Fruit fly (Drosophila melanogaster) whole organism, embryonic: ENCODE data around the gene CG17625.

Source experiments
- Atf6 ChIP-seq: fragments of 200-800 bp; sonication (Bioruptor generic); IDR thresholded peaks from 2 replicates; pipeline ENCODE4 v1.3.6; 2022; ENCODE audit warnings: missing biosample characterization, missing genetic modification characterization
- Bteb2 ChIP-seq: fragments of 200-800 bp; sonication (Bioruptor generic); optimal IDR thresholded peaks from 2 replicates; lab custom pipeline; 2016; ENCODE audit warnings: missing biosample characterization, missing genetic modification characterization
- CG10274 ChIP-seq: fragments of 200-800 bp; sonication (Bioruptor generic); optimal IDR thresholded peaks from 3 replicates; lab custom pipeline; 2017; ENCODE audit warnings: missing biosample characterization, mild to moderate bottlenecking, missing genetic modification characterization
- CG11247 ChIP-seq: fragments of 200-800 bp; sonication (Bioruptor generic); IDR thresholded peaks from 2 replicates; pipeline ENCODE4 v1.3.6; 2022; ENCODE audit warnings: missing biosample characterization, missing genetic modification characterization
- CG11695 ChIP-seq: fragments of 200-800 bp; sonication (Bioruptor generic); IDR thresholded peaks from 3 replicates; pipeline ENCODE4 v1.3.6; 2022; ENCODE audit warnings: missing biosample characterization, missing genetic modification characterization
- CG13296 ChIP-seq: fragments of 200-800 bp; sonication (Bioruptor generic); optimal IDR thresholded peaks from 3 replicates; lab custom pipeline; 2018; ENCODE audit warnings: missing biosample characterization, mild to moderate bottlenecking, missing genetic modification characterization
- CG13424 ChIP-seq: fragments of 200-800 bp; sonication (Bioruptor generic); optimal IDR thresholded peaks from 2 replicates; lab custom pipeline; 2019; ENCODE audit warnings: missing biosample characterization, mild to moderate bottlenecking, missing genetic modification characterization, moderate library complexity
- CG13894 ChIP-seq: fragments of 200-800 bp; sonication (Bioruptor generic); optimal IDR thresholded peaks from 3 replicates; lab custom pipeline; 2018; ENCODE audit warnings: missing biosample characterization, mild to moderate bottlenecking, missing genetic modification characterization, moderate library complexity
- CG14667 ChIP-seq: fragments of 200-800 bp; sonication (Bioruptor generic); IDR thresholded peaks from 2 replicates; pipeline ENCODE4 v1.3.6; 2022; ENCODE audit warnings: missing biosample characterization, missing genetic modification characterization
- CG16863 ChIP-seq: fragments of 200-800 bp; sonication (Bioruptor generic); optimal IDR thresholded peaks from 3 replicates; lab custom pipeline; 2016; ENCODE audit warnings: missing biosample characterization, missing genetic modification characterization
- CG17186 ChIP-seq: fragments of 200-800 bp; sonication (Bioruptor generic); optimal IDR thresholded peaks from 3 replicates; lab custom pipeline; 2017; ENCODE audit warnings: missing biosample characterization, missing genetic modification reagents, missing genetic modification characterization
- CG2116 ChIP-seq: fragments of 200-800 bp; sonication (Bioruptor generic); optimal IDR thresholded peaks from 3 replicates; lab custom pipeline; 2018; ENCODE audit warnings: missing biosample characterization, mild to moderate bottlenecking, missing genetic modification characterization
- CG30403 ChIP-seq: fragments of 200-800 bp; sonication (Bioruptor generic); optimal IDR thresholded peaks from 3 replicates; lab custom pipeline; 2016; ENCODE audit warnings: missing biosample characterization, missing genetic modification characterization
- CG30431 ChIP-seq: fragments of 200-800 bp; sonication (Bioruptor generic); optimal IDR thresholded peaks from 2 replicates; lab custom pipeline; 2017; ENCODE audit warnings: missing biosample characterization, missing genetic modification characterization
- CG31441 ChIP-seq: fragments of 200-800 bp; sonication (Bioruptor generic); IDR thresholded peaks from 2 replicates; pipeline ENCODE4 v1.3.6; 2022; ENCODE audit warnings: missing biosample characterization, missing genetic modification characterization
- CG32767 ChIP-seq: fragments of 200-800 bp; sonication (Bioruptor generic); IDR thresholded peaks from 2 replicates; pipeline ENCODE4 v1.3.6; 2022; ENCODE audit warnings: missing biosample characterization, missing genetic modification characterization
- CG32772 ChIP-seq: fragments of 200-800 bp; sonication (Bioruptor generic); IDR thresholded peaks from 2 replicates; pipeline ENCODE4 v1.3.6; 2022; ENCODE audit warnings: missing biosample characterization, missing genetic modification characterization
- CG33213 ChIP-seq: fragments of 200-800 bp; sonication (Bioruptor generic); optimal IDR thresholded peaks from 3 replicates; lab custom pipeline; 2016; ENCODE audit warnings: missing biosample characterization, missing genetic modification characterization
- CG3838 ChIP-seq: fragments of 200-800 bp; sonication (Bioruptor generic); optimal IDR thresholded peaks from 3 replicates; lab custom pipeline; 2016; ENCODE audit warnings: missing biosample characterization, missing genetic modification characterization
- CG8765 ChIP-seq: fragments of 200-800 bp; sonication (Bioruptor generic); IDR thresholded peaks from 2 replicates; pipeline ENCODE4 v1.3.6; 2022; ENCODE audit warnings: missing biosample characterization, missing genetic modification characterization
- CG8924 ChIP-seq: fragments of 200-800 bp; optimal IDR thresholded peaks from 3 replicates; lab custom pipeline; 2019; ENCODE audit warnings: missing biosample characterization, mild to moderate bottlenecking, missing genetic modification characterization, moderate library complexity
- Dek ChIP-seq: fragments of 200-800 bp; sonication (Bioruptor generic); optimal IDR thresholded peaks from 3 replicates; lab custom pipeline; 2019; ENCODE audit warnings: missing biosample characterization, mild to moderate bottlenecking, missing genetic modification characterization, moderate library complexity
- Doc2 ChIP-seq: fragments of 200-800 bp; sonication (Bioruptor generic); IDR thresholded peaks from 2 replicates; pipeline ENCODE4 v1.3.6; 2022; ENCODE audit warnings: missing biosample characterization, missing genetic modification characterization
- Eip74EF ChIP-seq, 2 experiments: fragments of 200-800 bp in 1 of 2; fragments of >200 bp in 1 of 2; sonication (Bioruptor generic) in 1 of 2; optimal IDR thresholded peaks; 2 replicates each; lab custom pipeline; 2017 to 2019; ENCODE audit warnings: missing biosample characterization in 2 of 2, missing genetic modification characterization in 2 of 2, mild to moderate bottlenecking in 1 of 2, moderate library complexity in 1 of 2
- Ets97D ChIP-seq: fragments of 200-800 bp; sonication (Bioruptor generic); optimal IDR thresholded peaks from 3 replicates; lab custom pipeline; 2016; ENCODE audit warnings: missing biosample characterization, missing genetic modification characterization
- Gug ChIP-seq: fragments of 200-800 bp; sonication (Bioruptor generic); IDR thresholded peaks from 4 replicates; pipeline ENCODE4 v1.3.6; 2022; ENCODE audit warnings: missing biosample characterization, missing genetic modification characterization
- Hey ChIP-seq: fragments of 200-800 bp; sonication (Bioruptor generic); optimal IDR thresholded peaks from 3 replicates; lab custom pipeline; 2018; ENCODE audit warnings: missing biosample characterization, mild to moderate bottlenecking, missing genetic modification characterization
- HmgD ChIP-seq: fragments of 200-800 bp; sonication (Bioruptor generic); optimal IDR thresholded peaks from 3 replicates; lab custom pipeline; 2016; ENCODE audit warnings: missing biosample characterization, missing genetic modification characterization
- Hr3 ChIP-seq: fragments of 200-800 bp; sonication (Bioruptor generic); optimal IDR thresholded peaks from 3 replicates; lab custom pipeline; 2016; ENCODE audit warnings: missing biosample characterization, missing genetic modification characterization
- Hsf ChIP-seq: fragments of 200-800 bp; sonication (Bioruptor generic); optimal IDR thresholded peaks from 3 replicates; lab custom pipeline; 2016; ENCODE audit warnings: missing biosample characterization, missing genetic modification characterization
- Neu2 ChIP-seq: fragments of 200-800 bp; sonication (Bioruptor generic); optimal IDR thresholded peaks from 3 replicates; lab custom pipeline; 2016; ENCODE audit warnings: missing biosample characterization, missing genetic modification characterization, borderline replicate concordance
- Oaz ChIP-seq: fragments of 200-800 bp; sonication (Bioruptor generic); IDR thresholded peaks from 2 replicates; pipeline ENCODE4 v1.3.6; 2022; ENCODE audit warnings: missing biosample characterization, missing genetic modification characterization
- Poxn ChIP-seq: fragments of 200-800 bp; sonication (Bioruptor generic); IDR thresholded peaks from 2 replicates; pipeline ENCODE4 v1.3.6; 2022; ENCODE audit warnings: missing biosample characterization, missing genetic modification characterization
- Ptx1 ChIP-seq: fragments of 200-800 bp; sonication (Bioruptor generic); IDR thresholded peaks from 2 replicates; pipeline ENCODE4 v1.3.6; 2022; ENCODE audit warnings: missing biosample characterization, missing genetic modification characterization
- Sox100B ChIP-seq: fragments of 200-800 bp; sonication (Bioruptor generic); optimal IDR thresholded peaks from 3 replicates; lab custom pipeline; 2018; ENCODE audit warnings: missing biosample characterization, mild to moderate bottlenecking, missing genetic modification characterization
- cg ChIP-seq: fragments of 200-800 bp; sonication (Bioruptor generic); optimal IDR thresholded peaks from 3 replicates; lab custom pipeline; 2019; ENCODE audit warnings: missing biosample characterization, mild to moderate bottlenecking, missing genetic modification characterization, moderate library complexity
- chinmo ChIP-seq: fragments of 200-800 bp; sonication (Bioruptor generic); IDR thresholded peaks from 4 replicates; pipeline ENCODE4 v1.3.6; 2022; ENCODE audit warnings: missing biosample characterization, missing genetic modification characterization; ENCODE audit not compliant: partially characterized antibody
- chn ChIP-seq: fragments of 200-800 bp; sonication (Bioruptor generic); optimal IDR thresholded peaks from 2 replicates; lab custom pipeline; 2016; ENCODE audit warnings: missing biosample characterization, missing genetic modification characterization
- ci ChIP-seq: fragments of 200-800 bp; sonication (Bioruptor generic); IDR thresholded peaks from 3 replicates; pipeline ENCODE4 v1.3.6; 2022; ENCODE audit warnings: missing biosample characterization, missing genetic modification characterization
- croc ChIP-seq: fragments of 200-800 bp; sonication (Bioruptor generic); conservative IDR thresholded peaks from 3 replicates; pipeline ENCODE4 v1.3.6; 2022; ENCODE audit warnings: missing biosample characterization, missing genetic modification characterization
- da ChIP-seq: fragments of 200-800 bp; sonication (Bioruptor generic); optimal IDR thresholded peaks from 2 replicates; lab custom pipeline; 2016; ENCODE audit warnings: missing biosample characterization, missing genetic modification characterization
- dpn ChIP-seq, 2 experiments: fragments of 200-800 bp; sonication (Bioruptor generic); optimal IDR thresholded peaks; 3 replicates each; lab custom pipeline; 2016; ENCODE audit warnings: missing biosample characterization in 2 of 2, missing genetic modification characterization in 2 of 2
- ftz-f1 ChIP-seq: fragments of 200-800 bp; sonication (Bioruptor generic); optimal IDR thresholded peaks from 2 replicates; lab custom pipeline; 2016; ENCODE audit warnings: missing biosample characterization, missing genetic modification characterization
- fu2 ChIP-seq: fragments of 200-800 bp; sonication (Bioruptor generic); optimal IDR thresholded peaks from 2 replicates; lab custom pipeline; 2016; ENCODE audit warnings: missing biosample characterization, missing genetic modification characterization
- ham ChIP-seq: fragments of 200-800 bp; sonication (Bioruptor generic); IDR thresholded peaks from 2 replicates; pipeline ENCODE4 v1.3.6; 2022; ENCODE audit warnings: missing biosample characterization, missing genetic modification characterization
- pfk ChIP-seq: fragments of 200-800 bp; sonication (Bioruptor generic); optimal IDR thresholded peaks from 2 replicates; lab custom pipeline; 2018; ENCODE audit warnings: missing biosample characterization, mild to moderate bottlenecking, missing genetic modification characterization, moderate library complexity
- prd ChIP-seq, 3 experiments: fragments of >200 bp in 2 of 3; fragments of 200-800 bp in 1 of 3; sonication (Bioruptor generic) in 1 of 3; optimal IDR thresholded peaks in 2 of 3; IDR thresholded peaks in 1 of 3; 2 replicates in 2 of 3; 3 replicates in 1 of 3; pipeline versions ENCODE4 v1.3.6 to Lab custom; 2017 to 2022; ENCODE audit warnings: missing biosample characterization in 1 of 3, missing genetic modification characterization in 1 of 3
- tap ChIP-seq: fragments of 200-800 bp; optimal IDR thresholded peaks from 3 replicates; lab custom pipeline; 2019; ENCODE audit warnings: missing biosample characterization, mild to moderate bottlenecking, missing genetic modification characterization, moderate library complexity
- tx ChIP-seq: fragments of 200-800 bp; sonication (Bioruptor generic); optimal IDR thresholded peaks from 2 replicates; lab custom pipeline; 2016; ENCODE audit warnings: missing biosample characterization, missing genetic modification characterization
- unpg ChIP-seq: fragments of 200-800 bp; sonication (Bioruptor generic); optimal IDR thresholded peaks from 3 replicates; lab custom pipeline; 2018; ENCODE audit warnings: missing biosample characterization, mild to moderate bottlenecking, missing genetic modification characterization, moderate library complexity
- zfh2 ChIP-seq: fragments of 200-800 bp; sonication (Bioruptor generic); optimal IDR thresholded peaks from 2 replicates; lab custom pipeline; 2016; ENCODE audit warnings: missing biosample characterization, missing genetic modification characterization

CG17625 gene

dm6 chr3R:22664274-22664673 is 22.4 kb upstream of the CG17625 start (continued):
- TF ChIP-seq CG32772 (peak; percentile 63), zfh2 (no peak), CG30431 (GFP tag; lab: Kevin White, UChicago) (peak; percentile 42), CG32767 (GFP tag; lab: Robert Waterston, UW) (0 out of 2 replicates have a peak, but pooled peaks have one; percentile 25), Poxn (GFP tag; lab: Robert Waterston, UW) (no peak), Neu2 (no peak), chinmo (GFP tag; lab: Robert Waterston, UW) (no peak), Gug (GFP tag; lab: Robert Waterston, UW) (peak; percentile 62; the same call in 3 of the 4 replicates), Hey (tag; lab: Kevin White, UChicago) (no peak), Eip74EF (GFP tag; optimal IDR thresholded peaks at IDR 0.05; lab: Kevin White, UChicago) (no peak), Dek (tag; lab: Kevin White, UChicago) (no peak), CG13894 (tag; lab: Kevin White, UChicago) (no peak), CG3838 (GFP tag; lab: Kevin White, UChicago) (no peak), Atf6 (GFP tag; lab: Robert Waterston, UW) (no peak), CG14667 (GFP tag; lab: Robert Waterston, UW) (peak; percentile 37; the same call in 1 of the 2 replicates), tap (tag; lab: Kevin White, UChicago) (no peak), pfk (GFP tag; lab: Kevin White, UChicago) (no peak), Bteb2 (GFP tag; lab: Kevin White, UChicago) (no peak), Ptx1 (GFP tag; lab: Robert Waterston, UW) (peak; percentile 47; the same call in 1 of the 2 replicates), da (no peak), chn (GFP tag; lab: Kevin White, UChicago) (peak; percentile 41), Ets97D (GFP tag; lab: Kevin White, UChicago) (no peak), ci (GFP tag; lab: Robert Waterston, UW) (peak; percentile 86), CG13424 (tag; lab: Kevin White, UChicago) (peak; percentile 32), CG10274 (GFP tag; lab: Kevin White, UChicago) (no peak), Hr3 (GFP tag; lab: Kevin White, UChicago) (peak; percentile 4), CG8765 (no peak), HmgD (GFP tag; lab: Kevin White, UChicago) (no peak), CG33213 (no peak), croc (peak; percentile 20; the same call in 2 of the 3 replicates), fu2 (no peak), CG30403 (GFP tag; lab: Kevin White, UChicago) (peak; percentile 55), tx (GFP tag; lab: Kevin White, UChicago) (peak; percentile 19), ftz-f1 (GFP tag; lab: Kevin White, UChicago) (no peak), Sox100B (GFP tag; lab: Kevin White, UChicago) (no peak), cg (GFP tag; lab: Kevin White, UChicago) (no peak), prd (optimal IDR thresholded peaks at IDR 0.05; lab: Kevin White, UChicago) (no peak), prd (GFP tag; IDR thresholded peaks at IDR 0.05; lab: Robert Waterston, UW) (peak; percentile 68; the same call in 2 of the 3 replicates), dpn (GFP tag; optimal IDR thresholded peaks at IDR 0.05; lab: Kevin White, UChicago) (peak in 1 of 2 experiments; percentile 61), ham (GFP tag; lab: Robert Waterston, UW) (no peak), CG8924 (tag; lab: Kevin White, UChicago) (peak; percentile 7), Doc2 (GFP tag; lab: Robert Waterston, UW) (no peak), CG11247 (GFP tag; lab: Robert Waterston, UW) (no peak), CG31441 (GFP tag; lab: Robert Waterston, UW) (peak; percentile 23; the same call in 1 of the 2 replicates), CG13296 (GFP tag; lab: Kevin White, UChicago) (no peak), Hsf (GFP tag; lab: Kevin White, UChicago) (peak; percentile 41), CG17186 (GFP tag; lab: Kevin White, UChicago) (no peak), CG11695 (GFP tag; lab: Robert Waterston, UW) (0 out of 3 replicates have a peak, but pooled peaks have one; percentile 23), CG16863 (GFP tag; lab: Kevin White, UChicago) (peak; percentile 18), CG2116 (GFP tag; lab: Kevin White, UChicago) (no peak), Oaz (no peak), unpg (GFP tag; lab: Kevin White, UChicago) (peak; percentile 59)
